Fruit fly (Drosophila melanogaster): ENCODE results near the gene CG3587.

CG3587 gene

dm6 chrX:1989981-1990380 is 49.9 kb downstream of the CG3587 start:
- no peak for TF ChIP-seq noc (tag; optimal IDR thresholded peaks at IDR 0.05)

All from whole organism, larva.